Worm (Caenorhabditis elegans): ENCODE results near the gene kbp-2.

DNA sequence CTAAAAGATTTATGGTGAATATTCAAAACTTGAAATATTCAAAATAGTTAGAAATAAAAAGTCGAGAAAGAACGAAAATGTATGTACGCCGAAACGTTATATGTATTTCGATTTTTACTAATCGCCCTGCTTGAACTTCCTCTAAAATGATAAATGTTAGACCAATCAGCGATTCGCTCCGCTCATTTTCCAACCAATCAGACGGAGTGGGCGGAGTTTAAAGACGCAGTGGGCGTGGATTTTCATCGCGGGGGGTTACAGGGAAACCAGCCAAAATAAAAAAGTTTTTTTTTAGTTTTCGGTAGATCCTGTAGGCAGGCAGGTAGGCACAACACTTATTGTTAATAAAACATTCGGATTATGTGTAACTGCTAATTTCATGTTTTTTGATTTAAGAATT lies 49.3 kb upstream of the kbp-2 start:
- TF ChIP-seq nhr-19 (GFP tag; conservative IDR thresholded peaks at IDR 0.05) (no peak), nhr-77 (tag; optimal IDR thresholded peaks at IDR 0.05) (no peak), ceh-8 (GFP tag; optimal IDR thresholded peaks at IDR 0.05) (no peak), dsc-1 (tag; optimal IDR thresholded peaks at IDR 0.05) (no peak), efl-1 (optimal IDR thresholded peaks at IDR 0.05) (no peak), efl-1 (GFP tag; optimal IDR thresholded peaks at IDR 0.05 in 1 of 2) (no peak), skn-1 (tag; optimal IDR thresholded peaks at IDR 0.05) (no peak), sptf-1 (tag; optimal IDR thresholded peaks at IDR 0.05) (no peak), hlh-17 (GFP tag; optimal IDR thresholded peaks at IDR 0.05; ENCODE audit: borderline replicate concordance) (no peak), pqm-1 (tag; optimal IDR thresholded peaks at IDR 0.05) (no peak)

Data from whole organism, L1 larva.